Worm (Caenorhabditis elegans) whole organism, L2 larva: ENCODE measurements around the gene metl-18.

Experiments used
- C34F6.9 ChIP-seq: fragments of 150-350 bp; optimal IDR thresholded peaks from 2 replicates; lab custom pipeline; 2014; ENCODE audit warnings: missing biosample characterization, missing genetic modification characterization
- F13H6.1 ChIP-seq: sonication (generic microtip); optimal IDR thresholded peaks from 2 replicates; lab custom pipeline; 2016; ENCODE audit warnings: missing genetic modification characterization, missing compliant biosample characterization
- R02D3.7 ChIP-seq: fragments of 150-350 bp; optimal IDR thresholded peaks from 2 replicates; lab custom pipeline; 2014; ENCODE audit warnings: missing biosample characterization, missing genetic modification characterization
- Y55F3AM.14 ChIP-seq: fragments of 200-800 bp; sonication (Bioruptor generic); optimal IDR thresholded peaks from 2 replicates; lab custom pipeline; 2018; ENCODE audit warnings: mild to moderate bottlenecking, missing genetic modification characterization, missing compliant biosample characterization
- ZK546.5 ChIP-seq: sonication (generic microtip); optimal IDR thresholded peaks from 2 replicates; lab custom pipeline; 2017; ENCODE audit warnings: missing biosample characterization, missing genetic modification characterization
- alr-1 ChIP-seq: fragments of 150-350 bp; optimal IDR thresholded peaks from 2 replicates; lab custom pipeline; 2014; ENCODE audit warnings: missing biosample characterization, missing genetic modification characterization
- blmp-1 ChIP-seq: sonication (generic microtip); optimal IDR thresholded peaks from 2 replicates; lab custom pipeline; 2017; ENCODE audit warnings: missing genetic modification characterization, mild to moderate bottlenecking, missing compliant biosample characterization, antibody characterized with exemption, moderate library complexity; ENCODE audit not compliant: insufficient read depth
- ceh-16 ChIP-seq: fragments of 150-350 bp; optimal IDR thresholded peaks from 2 replicates; lab custom pipeline; 2014; ENCODE audit warnings: missing biosample characterization, missing genetic modification characterization
- ceh-82 ChIP-seq: fragments of 150-350 bp; optimal IDR thresholded peaks from 2 replicates; lab custom pipeline; 2014; ENCODE audit warnings: missing biosample characterization, missing genetic modification characterization
- crh-2 ChIP-seq: sonication (generic microtip); optimal IDR thresholded peaks from 2 replicates; lab custom pipeline; 2017; ENCODE audit warnings: missing biosample characterization, missing genetic modification characterization
- dmd-4 ChIP-seq: sonication (generic microtip); optimal IDR thresholded peaks from 2 replicates; lab custom pipeline; 2017; ENCODE audit warnings: missing biosample characterization, missing genetic modification characterization
- egl-27 ChIP-seq: sonication (generic microtip); optimal IDR thresholded peaks from 3 replicates; lab custom pipeline; 2017; ENCODE audit warnings: missing biosample characterization, missing genetic modification reagents, missing genetic modification characterization
- elt-1 ChIP-seq: fragments of 150-350 bp; optimal IDR thresholded peaks from 2 replicates; lab custom pipeline; 2014; ENCODE audit warnings: missing biosample characterization, missing genetic modification characterization
- fos-1 ChIP-seq: fragments of 150-350 bp; optimal IDR thresholded peaks from 2 replicates; lab custom pipeline; 2014; ENCODE audit warnings: missing biosample characterization, missing genetic modification characterization
- gmeb-1 ChIP-seq: fragments of 150-350 bp; optimal IDR thresholded peaks from 2 replicates; lab custom pipeline; 2014; ENCODE audit warnings: missing biosample characterization, missing genetic modification characterization
- lin-11 ChIP-seq: fragments of 150-350 bp; sonication (generic microtip); optimal IDR thresholded peaks from 2 replicates; lab custom pipeline; 2014; ENCODE audit warnings: missing biosample characterization, missing genetic modification characterization, inconsistent platforms, mixed read lengths
- lin-13 ChIP-seq: fragments of 150-350 bp; optimal IDR thresholded peaks from 2 replicates; lab custom pipeline; 2014; ENCODE audit warnings: missing biosample characterization, missing genetic modification reagents, missing genetic modification characterization
- lsy-2 ChIP-seq, 2 experiments: fragments of 150-350 bp in 1 of 2; sonication (generic microtip) in 1 of 2; optimal IDR thresholded peaks; 2 replicates each; lab custom pipeline; 2014 to 2017; ENCODE audit warnings: missing biosample characterization in 2 of 2, missing genetic modification characterization in 2 of 2
- mab-5 ChIP-seq: fragments of 150-350 bp; optimal IDR thresholded peaks from 2 replicates; lab custom pipeline; 2014; ENCODE audit warnings: missing biosample characterization, missing genetic modification characterization
- nhr-10 ChIP-seq: sonication (generic microtip); optimal IDR thresholded peaks from 2 replicates; lab custom pipeline; 2017; ENCODE audit warnings: missing biosample characterization, missing genetic modification characterization
- nhr-12 ChIP-seq: fragments of 150-350 bp; optimal IDR thresholded peaks from 2 replicates; lab custom pipeline; 2014; ENCODE audit warnings: missing biosample characterization, missing genetic modification characterization
- nhr-129 ChIP-seq: fragments of 150-350 bp; optimal IDR thresholded peaks from 2 replicates; lab custom pipeline; 2014; ENCODE audit warnings: missing biosample characterization, missing genetic modification characterization
- nhr-21 ChIP-seq: fragments of 150-350 bp; optimal IDR thresholded peaks from 2 replicates; lab custom pipeline; 2014; ENCODE audit warnings: missing biosample characterization, missing genetic modification characterization
- nhr-25 ChIP-seq: fragments of 150-350 bp; sonication (generic microtip); optimal IDR thresholded peaks from 3 replicates; lab custom pipeline; 2014; ENCODE audit warnings: missing biosample characterization, missing genetic modification characterization
- nhr-6 ChIP-seq: fragments of 150-350 bp; optimal IDR thresholded peaks from 2 replicates; lab custom pipeline; 2014; ENCODE audit warnings: missing biosample characterization, missing genetic modification characterization
- nhr-77 ChIP-seq: fragments of 150-350 bp; optimal IDR thresholded peaks from 2 replicates; lab custom pipeline; 2014; ENCODE audit warnings: missing biosample characterization, missing genetic modification characterization
- sem-4 ChIP-seq: fragments of 150-350 bp; optimal IDR thresholded peaks from 2 replicates; lab custom pipeline; 2014; ENCODE audit warnings: missing biosample characterization, missing genetic modification reagents, missing genetic modification characterization
- skn-1 ChIP-seq: sonication (generic microtip); optimal IDR thresholded peaks from 2 replicates; lab custom pipeline; 2017; ENCODE audit warnings: missing biosample characterization, missing genetic modification characterization
- sma-3 ChIP-seq: sonication (generic microtip); optimal IDR thresholded peaks from 2 replicates; lab custom pipeline; 2016; ENCODE audit warnings: missing genetic modification reagents, missing genetic modification characterization, missing compliant biosample characterization
- sma-9 ChIP-seq, 2 experiments: fragments of 150-350 bp in 1 of 2; sonication (generic microtip) in 1 of 2; optimal IDR thresholded peaks; 2 replicates each; lab custom pipeline; 2014 to 2016; ENCODE audit warnings: missing genetic modification characterization in 2 of 2, mild to moderate bottlenecking in 1 of 2, missing biosample characterization in 1 of 2, missing compliant biosample characterization in 1 of 2, missing genetic modification reagents in 1 of 2, moderate library complexity in 1 of 2
- snpc-4 ChIP-seq: fragments of 150-350 bp; optimal IDR thresholded peaks from 2 replicates; lab custom pipeline; 2014; ENCODE audit warnings: missing biosample characterization, missing genetic modification characterization
- unc-39 ChIP-seq: fragments of 150-350 bp; optimal IDR thresholded peaks from 2 replicates; lab custom pipeline; 2014; ENCODE audit warnings: missing biosample characterization, missing genetic modification characterization
- unc-55 ChIP-seq: fragments of 150-350 bp; sonication (generic microtip); optimal IDR thresholded peaks from 3 replicates; lab custom pipeline; 2014; ENCODE audit warnings: missing biosample characterization, missing genetic modification reagents, missing genetic modification characterization
- zag-1 ChIP-seq: fragments of 150-350 bp; optimal IDR thresholded peaks from 2 replicates; lab custom pipeline; 2014; ENCODE audit warnings: missing biosample characterization, missing genetic modification characterization
- ztf-11 ChIP-seq: sonication (generic microtip); optimal IDR thresholded peaks from 2 replicates; lab custom pipeline; 2017; ENCODE audit warnings: missing biosample characterization, missing genetic modification characterization

metl-18 gene

ce11 chrIII:3471403-3472053 lies 46.0 kb downstream of the metl-18 start, which contains the start of gene rsu-1:
Gene rsu-1, plus strand, starts transcription at chrIII:3472003.
- TF ChIP-seq egl-27, result peak; percentile 28
- peak; percentile 74 for TF ChIP-seq blmp-1 (tag; lab: Kevin White, UChicago)
- peak; percentile 50 for TF ChIP-seq crh-2
- peak; percentile 33 to 67 for TF ChIP-seq lsy-2 (tag; optimal IDR thresholded peaks at IDR 0.05; lab: Kevin White, UChicago)
- TF ChIP-seq Y55F3AM.14 (GFP tag; lab: Kevin White, UChicago), result no peak
- no peak for TF ChIP-seq ceh-82 (tag; lab: Kevin White, UChicago)
- peak; percentile 85 for TF ChIP-seq F13H6.1 (tag; lab: Kevin White, UChicago)
- TF ChIP-seq ztf-11 (tag; lab: Kevin White, UChicago), result no peak
- TF ChIP-seq unc-55, result peak; percentile 49
- peak; percentile 19 for TF ChIP-seq lin-13 (GFP tag; lab: Kevin White, UChicago)
- peak; percentile 31 for TF ChIP-seq nhr-21 (tag; lab: Kevin White, UChicago)
- peak; percentile 78 for TF ChIP-seq fos-1 (tag; lab: Kevin White, UChicago)
- peak; percentile 72 for TF ChIP-seq nhr-25 (tag; lab: Kevin White, UChicago)
- no peak for TF ChIP-seq ceh-16 (tag; lab: Kevin White, UChicago)
- TF ChIP-seq C34F6.9 (tag; lab: Kevin White, UChicago), result peak; percentile 75
- TF ChIP-seq alr-1 (tag; lab: Kevin White, UChicago), result no peak
- peak; percentile 59 for TF ChIP-seq sma-9 (GFP tag; optimal IDR thresholded peaks at IDR 0.05; lab: Kevin White, UChicago)
- TF ChIP-seq sma-9 (tag; optimal IDR thresholded peaks at IDR 0.05; lab: Kevin White, UChicago), result no peak
- no peak for TF ChIP-seq unc-39
- peak; percentile 77 for TF ChIP-seq nhr-129
- no peak for TF ChIP-seq nhr-77 (tag; lab: Kevin White, UChicago)
- TF ChIP-seq skn-1 (tag; lab: Kevin White, UChicago), result no peak
- TF ChIP-seq gmeb-1 (tag; lab: Kevin White, UChicago), result peak; percentile 15
- no peak for TF ChIP-seq nhr-12 (tag; lab: Kevin White, UChicago)
- peak; percentile 58 for TF ChIP-seq sma-3 (GFP tag; lab: Kevin White, UChicago)
- peak; percentile 56 for TF ChIP-seq nhr-6
- peak; percentile 34 for TF ChIP-seq sem-4

ce11 chrIII:3475014-3475413 lies 49.5 kb downstream of the metl-18 start:
- peak; percentile 79 for TF ChIP-seq fos-1 (tag; lab: Kevin White, UChicago)
- no peak for TF ChIP-seq ztf-11 (tag; lab: Kevin White, UChicago)

ce11 chrIII:3475497-3475896 lies 50.0 kb downstream of the metl-18 start, which contains the start of gene C34C12.9:
Gene C34C12.9, minus strand, starts transcription at chrIII:3475512.
- TF ChIP-seq dmd-4 (tag; lab: Kevin White, UChicago), result no peak
- no peak for TF ChIP-seq snpc-4 (tag; lab: Kevin White, UChicago)
- no peak for TF ChIP-seq egl-27
- no peak for TF ChIP-seq F13H6.1 (tag; lab: Kevin White, UChicago)
- TF ChIP-seq lin-11 (tag; lab: Kevin White, UChicago), result no peak
- no peak for TF ChIP-seq zag-1 (tag; lab: Kevin White, UChicago)
- TF ChIP-seq nhr-10 (tag; lab: Kevin White, UChicago), result no peak
- no peak for TF ChIP-seq elt-1 (tag; lab: Kevin White, UChicago)
- TF ChIP-seq alr-1 (tag; lab: Kevin White, UChicago), result no peak
- no peak for TF ChIP-seq ztf-11 (tag; lab: Kevin White, UChicago)
- TF ChIP-seq, all 48 proteins: peak for 0

ce11 chrIII:3476245-3476644 lies 50.7 kb downstream of the metl-18 start:
- peak; percentile 6 for TF ChIP-seq C34F6.9 (tag; lab: Kevin White, UChicago)
- no peak for TF ChIP-seq nhr-129
- no peak for TF ChIP-seq lin-11 (tag; lab: Kevin White, UChicago)
- peak in 1 of 2 experiments; percentile 39 for TF ChIP-seq lsy-2 (tag; optimal IDR thresholded peaks at IDR 0.05; lab: Kevin White, UChicago)
- peak; percentile 29 for TF ChIP-seq unc-55
- peak; percentile 60 for TF ChIP-seq sma-3 (GFP tag; lab: Kevin White, UChicago)
- TF ChIP-seq R02D3.7 (tag; lab: Kevin White, UChicago), result no peak
- peak; percentile 0 for TF ChIP-seq gmeb-1 (tag; lab: Kevin White, UChicago)
- no peak for TF ChIP-seq ZK546.5 (tag; lab: Kevin White, UChicago)
- TF ChIP-seq mab-5 (tag; lab: Kevin White, UChicago), result no peak
